Worm (Caenorhabditis elegans) whole organism, young adult: Measurements from ENCODE around the gene R144.3.

ENCODE experiments used
- B0261.1 ChIP-seq: sonication (generic microtip); optimal IDR thresholded peaks from 2 replicates; lab custom pipeline; 2016; ENCODE audit warnings: mild to moderate bottlenecking, missing genetic modification characterization, moderate library complexity, missing compliant biosample characterization
- C17E4.6 ChIP-seq: fragments of 200-800 bp; sonication (Bioruptor generic); IDR thresholded peaks from 2 replicates; pipeline ENCODE4 v1.3.6; 2022; ENCODE audit warnings: missing genetic modification reagents, missing genetic modification characterization, missing compliant biosample characterization
- F10E7.11 ChIP-seq: sonication (generic microtip); optimal IDR thresholded peaks from 2 replicates; lab custom pipeline; 2017; ENCODE audit warnings: mild to moderate bottlenecking, missing genetic modification characterization, moderate library complexity, missing compliant biosample characterization
- F23B12.7 ChIP-seq: sonication (generic microtip); optimal IDR thresholded peaks from 2 replicates; lab custom pipeline; 2017; ENCODE audit warnings: missing genetic modification characterization, mild to moderate bottlenecking, missing compliant biosample characterization, antibody characterized with exemption, moderate library complexity; ENCODE audit not compliant: insufficient read depth
- F33H1.4 ChIP-seq: fragments of 200-800 bp; sonication (Bioruptor generic); IDR thresholded peaks from 2 replicates; pipeline ENCODE4 v1.3.6; 2022; ENCODE audit warnings: missing genetic modification reagents, missing genetic modification characterization, missing compliant biosample characterization
- F52B5.7 ChIP-seq: sonication (generic microtip); optimal IDR thresholded peaks from 2 replicates; lab custom pipeline; 2016; ENCODE audit warnings: mild to moderate bottlenecking, missing genetic modification characterization, missing compliant biosample characterization
- F57C9.4 ChIP-seq: sonication (generic microtip); optimal IDR thresholded peaks from 2 replicates; lab custom pipeline; 2017; ENCODE audit warnings: mild to moderate bottlenecking, missing genetic modification characterization, missing compliant biosample characterization
- K12H6.12 ChIP-seq: fragments of 200-800 bp; sonication (Bioruptor generic); optimal IDR thresholded peaks from 2 replicates; lab custom pipeline; 2018; ENCODE audit warnings: mild to moderate bottlenecking, missing genetic modification characterization, missing compliant biosample characterization
- T07F8.4 ChIP-seq: sonication (generic microtip); optimal IDR thresholded peaks from 2 replicates; lab custom pipeline; 2016; ENCODE audit warnings: mild to moderate bottlenecking, missing genetic modification characterization, moderate library complexity, missing compliant biosample characterization
- Y53G8AR.9 ChIP-seq: fragments of 200-800 bp; sonication (Bioruptor generic); conservative IDR thresholded peaks from 2 replicates; pipeline ENCODE4 v1.3.6; 2022; ENCODE audit warnings: missing genetic modification reagents, missing genetic modification characterization, missing compliant biosample characterization
- akir-1 ChIP-seq: fragments of 200-800 bp; sonication (Bioruptor generic); optimal IDR thresholded peaks from 2 replicates; lab custom pipeline; 2018; ENCODE audit warnings: mild to moderate bottlenecking, missing genetic modification characterization, moderate library complexity, missing compliant biosample characterization
- aptf-2 ChIP-seq: fragments of 200-800 bp; sonication (Bioruptor generic); conservative IDR thresholded peaks from 2 replicates; pipeline ENCODE4 v1.3.6; 2022; ENCODE audit warnings: missing genetic modification reagents, missing genetic modification characterization, missing compliant biosample characterization
- athp-1 ChIP-seq: sonication (generic microtip); optimal IDR thresholded peaks from 2 replicates; lab custom pipeline; 2017; ENCODE audit warnings: mild to moderate bottlenecking, missing genetic modification characterization, missing compliant biosample characterization
- attf-5 ChIP-seq: fragments of 200-800 bp; sonication (Bioruptor generic); optimal IDR thresholded peaks from 2 replicates; lab custom pipeline; 2018; ENCODE audit warnings: mild to moderate bottlenecking, missing genetic modification characterization, missing compliant biosample characterization
- bed-2 ChIP-seq: fragments of 200-800 bp; sonication (Bioruptor generic); IDR thresholded peaks from 2 replicates; pipeline ENCODE4 v1.3.6; 2022; ENCODE audit warnings: missing genetic modification reagents, missing genetic modification characterization, missing compliant biosample characterization
- ceh-27 ChIP-seq: fragments of 200-800 bp; sonication (Bioruptor generic); optimal IDR thresholded peaks from 2 replicates; lab custom pipeline; 2018; ENCODE audit warnings: mild to moderate bottlenecking, missing genetic modification characterization, moderate library complexity, missing compliant biosample characterization
- ceh-79 ChIP-seq: sonication (generic microtip); optimal IDR thresholded peaks from 2 replicates; lab custom pipeline; 2017; ENCODE audit warnings: mild to moderate bottlenecking, missing genetic modification characterization, missing compliant biosample characterization
- die-1 ChIP-seq: sonication (generic microtip); optimal IDR thresholded peaks from 2 replicates; lab custom pipeline; 2016; ENCODE audit warnings: missing genotype, mild to moderate bottlenecking, missing genetic modification characterization, missing compliant biosample characterization
- dox-1 ChIP-seq: fragments of 200-800 bp; sonication (Bioruptor generic); IDR thresholded peaks from 2 replicates; pipeline ENCODE4 v1.3.6; 2022; ENCODE audit warnings: missing genetic modification reagents, missing genetic modification characterization, missing compliant biosample characterization
- egl-44 ChIP-seq: fragments of 200-800 bp; sonication (Bioruptor generic); IDR thresholded peaks from 2 replicates; pipeline ENCODE4 v1.3.6; 2022; ENCODE audit warnings: missing genetic modification reagents, missing genetic modification characterization, missing compliant biosample characterization
- ekl-4 ChIP-seq: fragments of 200-800 bp; sonication (Bioruptor generic); IDR thresholded peaks from 2 replicates; pipeline ENCODE4 v1.3.6; 2022; ENCODE audit warnings: missing genetic modification reagents, missing genetic modification characterization, missing compliant biosample characterization
- ets-4 ChIP-seq: fragments of 200-800 bp; sonication (Bioruptor generic); optimal IDR thresholded peaks from 2 replicates; lab custom pipeline; 2018; ENCODE audit warnings: mild to moderate bottlenecking, missing genetic modification characterization, missing compliant biosample characterization
- him-1 ChIP-seq: sonication (generic microtip); optimal IDR thresholded peaks from 2 replicates; lab custom pipeline; 2016; ENCODE audit warnings: missing genotype, missing genetic modification reagents, missing genetic modification characterization, missing compliant biosample characterization
- hlh-12 ChIP-seq: sonication (generic microtip); optimal IDR thresholded peaks from 2 replicates; lab custom pipeline; 2016; ENCODE audit warnings: missing genetic modification characterization, missing compliant biosample characterization
- let-526 ChIP-seq: fragments of 200-800 bp; sonication (Bioruptor generic); IDR thresholded peaks from 2 replicates; pipeline ENCODE4 v1.3.6; 2022; ENCODE audit warnings: missing genetic modification reagents, missing genetic modification characterization, missing compliant biosample characterization
- let-607 ChIP-seq, 2 experiments: fragments of 200-800 bp in 1 of 2; sonication (Bioruptor generic) in 1 of 2; sonication (generic microtip) in 1 of 2; optimal IDR thresholded peaks; 2 replicates each; lab custom pipeline; 2016 to 2018; ENCODE audit warnings: mild to moderate bottlenecking in 2 of 2, missing compliant biosample characterization in 2 of 2, missing genetic modification characterization in 2 of 2, moderate library complexity in 2 of 2, missing genotype in 1 of 2
- lsl-1 ChIP-seq: fragments of 200-800 bp; sonication (Bioruptor generic); optimal IDR thresholded peaks from 2 replicates; lab custom pipeline; 2018; ENCODE audit warnings: mild to moderate bottlenecking, missing genetic modification characterization, moderate library complexity, missing compliant biosample characterization
- madf-10 ChIP-seq: sonication (generic microtip); optimal IDR thresholded peaks from 2 replicates; lab custom pipeline; 2016; ENCODE audit warnings: mild to moderate bottlenecking, missing genetic modification characterization, missing compliant biosample characterization
- madf-3 ChIP-seq: fragments of 200-800 bp; sonication (Bioruptor generic); IDR thresholded peaks from 2 replicates; pipeline ENCODE4 v1.3.6; 2022; ENCODE audit warnings: missing genetic modification reagents, missing genetic modification characterization, missing compliant biosample characterization
- madf-8 ChIP-seq: fragments of 200-800 bp; sonication (Bioruptor generic); conservative IDR thresholded peaks from 2 replicates; pipeline ENCODE4 v1.3.6; 2022; ENCODE audit warnings: missing genetic modification reagents, missing genetic modification characterization, missing compliant biosample characterization
- mcd-1 ChIP-seq: fragments of 200-800 bp; sonication (Bioruptor generic); IDR thresholded peaks from 2 replicates; pipeline ENCODE4 v1.3.6; 2022; ENCODE audit warnings: missing genetic modification reagents, missing genetic modification characterization, missing compliant biosample characterization
- nhr-120 ChIP-seq: fragments of 200-800 bp; sonication (Bioruptor generic); IDR thresholded peaks from 2 replicates; pipeline ENCODE4 v1.3.6; 2022; ENCODE audit warnings: missing genetic modification characterization, missing compliant biosample characterization
- nhr-90 ChIP-seq: sonication (generic microtip); optimal IDR thresholded peaks from 2 replicates; lab custom pipeline; 2016; ENCODE audit warnings: missing genotype, mild to moderate bottlenecking, missing genetic modification characterization, missing compliant biosample characterization
- rec-8 ChIP-seq, 2 experiments: sonication (generic microtip); optimal IDR thresholded peaks; 2 replicates each; lab custom pipeline; 2016; ENCODE audit warnings: mild to moderate bottlenecking in 2 of 2, missing genetic modification characterization in 2 of 2, missing genetic modification reagents in 2 of 2, missing genotype in 2 of 2, missing biosample characterization in 1 of 2, missing compliant biosample characterization in 1 of 2, moderate library complexity in 1 of 2
- rpc-1 ChIP-seq, 2 experiments: fragments of 150-350 bp in 1 of 2; sonication (generic microtip) in 1 of 2; optimal IDR thresholded peaks; 2 replicates each; lab custom pipeline; 2014 to 2018; ENCODE audit warnings: missing biosample characterization in 1 of 2, missing genetic modification characterization in 1 of 2, missing genetic modification reagents in 1 of 2, missing genotype in 1 of 2
- sptf-2 ChIP-seq: fragments of 200-800 bp; sonication (Bioruptor generic); optimal IDR thresholded peaks from 2 replicates; lab custom pipeline; 2018; ENCODE audit warnings: mild to moderate bottlenecking, missing genetic modification characterization, missing compliant biosample characterization
- tlf-1 ChIP-seq: fragments of 200-800 bp; sonication (Bioruptor generic); optimal IDR thresholded peaks from 2 replicates; lab custom pipeline; 2018; ENCODE audit warnings: mild to moderate bottlenecking, missing genetic modification characterization, missing compliant biosample characterization
- zim-3 ChIP-seq: sonication (generic microtip); optimal IDR thresholded peaks from 2 replicates; lab custom pipeline; 2017; ENCODE audit warnings: mild to moderate bottlenecking, missing genetic modification characterization, moderate library complexity, missing compliant biosample characterization
- ztf-25 ChIP-seq: fragments of 200-800 bp; sonication (Bioruptor generic); IDR thresholded peaks from 2 replicates; pipeline ENCODE4 v1.3.6; 2022; ENCODE audit warnings: missing genetic modification reagents, missing genetic modification characterization, missing compliant biosample characterization
- ztf-28 ChIP-seq: fragments of 200-800 bp; sonication (Bioruptor generic); IDR thresholded peaks from 2 replicates; pipeline ENCODE4 v1.3.6; 2022; ENCODE audit warnings: missing genetic modification reagents, missing genetic modification characterization, missing compliant biosample characterization
- ztf-6 ChIP-seq: fragments of 200-800 bp; sonication (Bioruptor generic); IDR thresholded peaks from 2 replicates; pipeline ENCODE4 v1.3.6; 2022; ENCODE audit warnings: missing genetic modification reagents, missing genetic modification characterization, missing compliant biosample characterization

The R144.3 gene

DNA sequence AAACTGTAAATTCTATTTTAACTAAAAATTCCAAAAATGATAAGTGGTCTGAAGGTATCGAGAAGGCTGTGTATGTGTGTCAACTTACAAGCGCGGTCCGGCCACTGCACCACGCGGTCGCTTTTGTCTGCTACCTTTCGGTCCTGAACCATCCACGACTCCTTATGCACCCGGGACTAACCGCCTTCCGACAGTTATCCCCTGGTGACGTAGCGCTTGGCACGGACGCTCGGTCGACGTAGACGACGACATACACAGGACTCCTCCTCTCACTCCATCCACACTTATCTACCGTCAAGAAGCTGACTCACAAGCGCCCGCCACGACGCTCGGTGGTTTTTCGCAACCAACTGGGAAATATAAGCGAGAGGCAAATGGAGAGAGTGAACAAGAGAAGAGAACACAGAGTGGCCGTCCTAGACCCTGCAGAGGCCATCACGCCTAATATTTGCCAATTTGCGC is 9.6 kb downstream of the R144.3 start (continued):
- TF ChIP-seq B0261.1 (tag; lab: Kevin White, UChicago) (peak; percentile 79), ztf-6 (peak; percentile 23; the same call in 1 of the 2 replicates), mcd-1 (peak; percentile 84), die-1 (tag; lab: Kevin White, UChicago) (peak; percentile 48), ztf-25 (GFP tag; lab: Robert Waterston, UW) (0 out of 2 replicates have a peak, but pooled peaks have one; percentile 17), athp-1 (tag; lab: Kevin White, UChicago) (peak; percentile 46), rpc-1 (optimal IDR thresholded peaks at IDR 0.05; lab: Kevin White, UChicago) (peak; percentile 71), rpc-1 (tag; optimal IDR thresholded peaks at IDR 0.05; lab: Kevin White, UChicago) (peak; percentile 63), K12H6.12 (tag; lab: Kevin White, UChicago) (peak; percentile 93), ceh-27 (GFP tag; lab: Kevin White, UChicago) (peak; percentile 70), ceh-79 (tag; lab: Kevin White, UChicago) (peak; percentile 68), madf-10 (peak; percentile 71), F52B5.7 (tag; lab: Kevin White, UChicago) (peak; percentile 83), F33H1.4 (GFP tag; lab: Robert Waterston, UW) (peak; percentile 71), madf-8 (GFP tag; lab: Robert Waterston, UW) (0 out of 2 replicates have a peak, but pooled peaks have one; percentile 27), ekl-4 (peak; percentile 87), Y53G8AR.9 (GFP tag; lab: Robert Waterston, UW) (peak; percentile 74), madf-3 (GFP tag; lab: Robert Waterston, UW) (peak; percentile 62; the same call in 1 of the 2 replicates), let-607 (tag; optimal IDR thresholded peaks at IDR 0.05; lab: Kevin White, UChicago) (peak in 1 of 2 experiments; percentile 59), nhr-120 (0 out of 2 replicates have a peak, but pooled peaks have one; percentile 19), aptf-2 (GFP tag; lab: Robert Waterston, UW) (peak; percentile 55; the same call in 1 of the 2 replicates), sptf-2 (peak; percentile 44), egl-44 (GFP tag; lab: Robert Waterston, UW) (peak; percentile 69; the same call in 1 of the 2 replicates), hlh-12 (peak; percentile 8), attf-5 (peak; percentile 71), akir-1 (GFP tag; lab: Kevin White, UChicago) (peak; percentile 39), nhr-90 (tag; lab: Kevin White, UChicago) (peak; percentile 70), bed-2 (GFP tag; lab: Robert Waterston, UW) (0 out of 2 replicates have a peak, but pooled peaks have one; percentile 14), him-1 (tag; lab: Kevin White, UChicago) (peak; percentile 55), rec-8 (tag; optimal IDR thresholded peaks at IDR 0.05; lab: Kevin White, UChicago) (peak; percentile 5 to 22), F57C9.4 (peak; percentile 21), F23B12.7 (tag; lab: Kevin White, UChicago) (peak; percentile 19), tlf-1 (GFP tag; lab: Kevin White, UChicago) (peak; percentile 60), dox-1 (GFP tag; lab: Robert Waterston, UW) (peak; percentile 98), T07F8.4 (peak; percentile 69), ztf-28 (0 out of 2 replicates have a peak, but pooled peaks have one; percentile 61), lsl-1 (GFP tag; lab: Kevin White, UChicago) (peak; percentile 55), zim-3 (peak; percentile 1), C17E4.6 (GFP tag; lab: Robert Waterston, UW) (peak; percentile 79), F10E7.11 (peak; percentile 67), let-526 (GFP tag; lab: Robert Waterston, UW) (peak; percentile 59; the same call in 1 of the 2 replicates), ets-4 (GFP tag; lab: Kevin White, UChicago) (peak; percentile 55)
